Worm (Caenorhabditis elegans): ENCODE data around the gene clec-82.

clec-82 gene

ce11 chrIV:2834516-2834915, 948 bp upstream of the clec-82 start, which contains the start of gene pudl-2:
Gene pudl-2 (plus strand): TSS chrIV:2834816.
- TF ChIP-seq che-1 (tag; optimal IDR thresholded peaks at IDR 0.05) (no peak), ceh-14 (tag; optimal IDR thresholded peaks at IDR 0.05) (no peak), hlh-30 (tag; optimal IDR thresholded peaks at IDR 0.05; ENCODE audit: insufficient read depth) (no peak), elt-4 (tag; optimal IDR thresholded peaks at IDR 0.05) (no peak), pag-3 (tag; optimal IDR thresholded peaks at IDR 0.05; ENCODE audit: borderline replicate concordance) (no peak), unc-42 (tag; optimal IDR thresholded peaks at IDR 0.05) (no peak), ceh-6 (GFP tag; optimal IDR thresholded peaks at IDR 0.05) (no peak)

ce11 chrIV:2838308-2838707, 2.8 kb downstream of the clec-82 start, which contains the start of gene Y54G2A.7:
Gene Y54G2A.7 (plus strand): TSS chrIV:2838608.
- TF ChIP-seq nhr-232 (tag; optimal IDR thresholded peaks at IDR 0.05) (no peak), fkh-10 (GFP tag; optimal IDR thresholded peaks at IDR 0.05) (no peak), fax-1 (tag; optimal IDR thresholded peaks at IDR 0.05) (no peak), hlh-13 (GFP tag; optimal IDR thresholded peaks at IDR 0.05) (no peak), tbx-7 (tag; optimal IDR thresholded peaks at IDR 0.05) (no peak), sox-2 (GFP tag; IDR thresholded peaks at IDR 0.05) (no peak), nfya-1 (tag; optimal IDR thresholded peaks at IDR 0.05) (no peak), che-1 (tag; optimal IDR thresholded peaks at IDR 0.05) (no peak), F13H6.1 (tag; optimal IDR thresholded peaks at IDR 0.05) (no peak), hlh-30 (tag; optimal IDR thresholded peaks at IDR 0.05; ENCODE audit: insufficient read depth) (no peak), unc-55 (GFP tag; optimal IDR thresholded peaks at IDR 0.05) (no peak), ceh-9 (tag; optimal IDR thresholded peaks at IDR 0.05) (no peak), hlh-15 (tag; optimal IDR thresholded peaks at IDR 0.05) (no peak), sox-4 (tag; optimal IDR thresholded peaks at IDR 0.05) (no peak), gmeb-2 (tag; optimal IDR thresholded peaks at IDR 0.05) (no peak), ttx-3 (tag; optimal IDR thresholded peaks at IDR 0.05) (no peak), K02D7.2 (tag; optimal IDR thresholded peaks at IDR 0.05) (no peak), syd-9 (tag; optimal IDR thresholded peaks at IDR 0.05) (no peak), ceh-48 (tag; optimal IDR thresholded peaks at IDR 0.05) (no peak)

- TF ChIP-seq ceh-18 (tag; optimal IDR thresholded peaks at IDR 0.05) (no peak), tbx-7 (tag; optimal IDR thresholded peaks at IDR 0.05) (no peak), unc-3 (GFP tag; conservative IDR thresholded peaks at IDR 0.05) (no peak), unc-3 (tag; optimal IDR thresholded peaks at IDR 0.05) (no peak), unc-42 (tag; optimal IDR thresholded peaks at IDR 0.05) (no peak), hlh-15 (tag; optimal IDR thresholded peaks at IDR 0.05) (no peak), lin-11 (tag; optimal IDR thresholded peaks at IDR 0.05) (no peak), mec-3 (tag; optimal IDR thresholded peaks at IDR 0.05; ENCODE audit: borderline replicate concordance) (no peak), sdc-2 (tag; optimal IDR thresholded peaks at IDR 0.05) (no peak), eyg-1 (tag; optimal IDR thresholded peaks at IDR 0.05) (no peak), ama-1 (optimal IDR thresholded peaks at IDR 0.05) (no peak), ceh-30 (tag; optimal IDR thresholded peaks at IDR 0.05) (no peak), pqm-1 (tag; optimal IDR thresholded peaks at IDR 0.05) (no peak), nfya-1 (tag; optimal IDR thresholded peaks at IDR 0.05) (no peak), ceh-48 (tag; optimal IDR thresholded peaks at IDR 0.05) (no peak), ceh-34 (tag; optimal IDR thresholded peaks at IDR 0.05) (no peak)
Observed at ce11 chrIV:2841260-2841659, 5.8 kb downstream of the clec-82 start, which contains the start of gene clec-83. Gene clec-83 (minus strand): TSS chrIV:2841472.

- no peak for TF ChIP-seq unc-42 (tag; optimal IDR thresholded peaks at IDR 0.05)
- TF ChIP-seq eyg-1 (tag; optimal IDR thresholded peaks at IDR 0.05), result no peak
- no peak for TF ChIP-seq ceh-24 (tag; optimal IDR thresholded peaks at IDR 0.05)
- TF ChIP-seq ceh-22 (tag; optimal IDR thresholded peaks at IDR 0.05), result no peak
- TF ChIP-seq unc-55 (GFP tag; optimal IDR thresholded peaks at IDR 0.05), result no peak
- no peak for TF ChIP-seq C08G9.2 (tag; optimal IDR thresholded peaks at IDR 0.05)
- TF ChIP-seq ceh-6 (GFP tag; optimal IDR thresholded peaks at IDR 0.05), result no peak
- no peak for TF ChIP-seq ceh-9 (tag; optimal IDR thresholded peaks at IDR 0.05)
- TF ChIP-seq pat-9 (tag; optimal IDR thresholded peaks at IDR 0.05), result no peak
- TF ChIP-seq ceh-45 (GFP tag; IDR thresholded peaks at IDR 0.05), result no peak
- TF ChIP-seq ceh-18 (tag; optimal IDR thresholded peaks at IDR 0.05), result no peak
Observed at ce11 chrIV:2842162-2842561, 6.7 kb downstream of the clec-82 start, which contains the start of gene clec-84. Gene clec-84 (plus strand): TSS chrIV:2842462.

Data from whole organism, late embryonic.